Worm (Caenorhabditis elegans) whole organism, L4/young adult: ENCODE measurements around the gene chil-25.
"Not testable (repeated sequence)": the region's sequence is repeated elsewhere in the genome, so short reads cannot be mapped to it uniquely, and the experiment has no call there.

Experiments
- W03F9.2 ChIP-seq: fragments of 150-350 bp; optimal IDR thresholded peaks from 2 replicates; lab custom pipeline; 2014; ENCODE audit warnings: missing biosample characterization, missing genetic modification characterization
- dao-5 ChIP-seq: sonication (generic microtip); optimal IDR thresholded peaks from 2 replicates; lab custom pipeline; 2016; ENCODE audit warnings: missing genotype, missing genetic modification characterization, moderate library complexity, missing compliant biosample characterization
- him-1 ChIP-seq: sonication (generic microtip); optimal IDR thresholded peaks from 2 replicates; lab custom pipeline; 2016; ENCODE audit warnings: missing genotype, missing genetic modification reagents, missing genetic modification characterization, missing compliant biosample characterization

- TF ChIP-seq him-1; dao-5 (tag; lab: Kevin White, UChicago); W03F9.2: not testable (repeated sequence)
Observed at ce11 chrII:9459462-9459861, 14.8 kb downstream of the chil-25 start, which contains the start of gene R09D1.14.
